Fruit fly (Drosophila melanogaster) whole organism, wandering third instar larva: Measurements from ENCODE around the gene Nep6.
A peak's percentile ranks its signal among the peaks of the same experiment; 100 is the strongest.

Experiments
- Abd-B ChIP-seq: fragments of >200 bp; optimal IDR thresholded peaks from 2 replicates; lab custom pipeline; 2017; ENCODE audit warnings: missing biosample characterization, missing genetic modification characterization
- CG32264 ChIP-seq: fragments of 200-800 bp; sonication (Bioruptor generic); optimal IDR thresholded peaks from 2 replicates; lab custom pipeline; 2016; ENCODE audit warnings: missing biosample characterization, missing genetic modification characterization
- CG9705 ChIP-seq: fragments of 200-800 bp; sonication (Bioruptor generic); optimal IDR thresholded peaks from 2 replicates; lab custom pipeline; 2018; ENCODE audit warnings: missing biosample characterization, mild to moderate bottlenecking, missing genetic modification characterization
- CrebA ChIP-seq: fragments of 200-800 bp; sonication (Bioruptor generic); optimal IDR thresholded peaks from 2 replicates; lab custom pipeline; 2016; ENCODE audit warnings: missing biosample characterization, mild to moderate bottlenecking, missing genetic modification characterization, borderline replicate concordance
- Dfd ChIP-seq: fragments of >200 bp; optimal IDR thresholded peaks from 2 replicates; lab custom pipeline; 2017; ENCODE audit warnings: missing biosample characterization, missing genetic modification characterization
- Dif ChIP-seq: fragments of 200-275, 200-300 bp; sonication (Bioruptor generic); optimal IDR thresholded peaks from 2 replicates; lab custom pipeline; 2018; ENCODE audit warnings: missing biosample characterization, missing genetic modification characterization; ENCODE audit not compliant: partially characterized antibody
- GATAd ChIP-seq: sonication (Bioruptor generic); optimal IDR thresholded peaks from 2 replicates; lab custom pipeline; 2016; ENCODE audit warnings: missing biosample characterization, missing genetic modification characterization
- HLH106 ChIP-seq: fragments of 200-800 bp; optimal IDR thresholded peaks from 3 replicates; lab custom pipeline; 2019; ENCODE audit warnings: missing biosample characterization, mild to moderate bottlenecking, missing genetic modification characterization, moderate library complexity
- Hnf4 ChIP-seq: fragments of 200-800 bp; sonication (Bioruptor generic); optimal IDR thresholded peaks from 2 replicates; lab custom pipeline; 2016; ENCODE audit warnings: missing biosample characterization, mild to moderate bottlenecking, missing genetic modification characterization
- Hr78 ChIP-seq: fragments of >200 bp; optimal IDR thresholded peaks from 2 replicates; lab custom pipeline; 2017; ENCODE audit warnings: missing biosample characterization, missing genetic modification characterization
- Hr83 ChIP-seq: fragments of 200-300 bp; sonication (Bioruptor generic); optimal IDR thresholded peaks from 2 replicates; lab custom pipeline; 2016; ENCODE audit warnings: missing biosample characterization, mild to moderate bottlenecking, missing genetic modification characterization, moderate library complexity; ENCODE audit not compliant: poor library complexity, severe bottlenecking
- Jra ChIP-seq: sonication (Bioruptor generic); optimal IDR thresholded peaks from 2 replicates; lab custom pipeline; 2016; ENCODE audit warnings: missing biosample characterization, missing genetic modification characterization
- Mio ChIP-seq: sonication (Bioruptor generic); optimal IDR thresholded peaks from 2 replicates; lab custom pipeline; 2016; ENCODE audit warnings: missing biosample characterization, missing genetic modification characterization
- Myc ChIP-seq: fragments of >200 bp; optimal IDR thresholded peaks from 2 replicates; lab custom pipeline; 2017
- N ChIP-seq: fragments of >200 bp; optimal IDR thresholded peaks from 2 replicates; lab custom pipeline; 2018; ENCODE audit warnings: missing biosample characterization, missing external identifiers, missing genetic modification characterization
- OdsH ChIP-seq: fragments of 200-800 bp; sonication (Bioruptor generic); optimal IDR thresholded peaks from 2 replicates; lab custom pipeline; 2016; ENCODE audit warnings: missing biosample characterization, mild to moderate bottlenecking, missing genetic modification characterization
- Rel ChIP-seq, 2 experiments: fragments of 200-800 bp; sonication (Bioruptor generic) in 1 of 2; optimal IDR thresholded peaks; 2 replicates in 1 of 2; 3 replicates in 1 of 2; lab custom pipeline; 2016 to 2019; ENCODE audit warnings: mild to moderate bottlenecking in 2 of 2, missing biosample characterization in 2 of 2, missing genetic modification characterization in 2 of 2, moderate library complexity in 1 of 2
- Sp1 ChIP-seq: fragments of 200-800 bp; sonication (Bioruptor generic); optimal IDR thresholded peaks from 3 replicates; lab custom pipeline; 2019; ENCODE audit warnings: missing biosample characterization, mild to moderate bottlenecking, missing genetic modification characterization, moderate library complexity
- Vsx2 ChIP-seq: fragments of 200-300, 225-300 bp; sonication (Bioruptor generic); optimal IDR thresholded peaks from 2 replicates; lab custom pipeline; 2018; ENCODE audit warnings: missing biosample characterization, missing genetic modification characterization; ENCODE audit not compliant: partially characterized antibody
- br ChIP-seq: fragments of 200-800 bp; sonication (Bioruptor generic); optimal IDR thresholded peaks from 2 replicates; lab custom pipeline; 2016; ENCODE audit warnings: missing biosample characterization, missing genetic modification characterization
- brk ChIP-seq: fragments of 200-800 bp; sonication (Bioruptor generic); optimal IDR thresholded peaks from 2 replicates; lab custom pipeline; 2016; ENCODE audit warnings: missing biosample characterization, mild to moderate bottlenecking, missing genetic modification characterization
- dl ChIP-seq, 2 experiments: fragments of 175-275, 200-275 bp in 1 of 2; fragments of 200-275 bp in 1 of 2; sonication (Bioruptor generic); optimal IDR thresholded peaks; lab custom pipeline; 2018; ENCODE audit warnings: mild to moderate bottlenecking in 2 of 2, missing biosample characterization in 2 of 2, missing genetic modification characterization in 2 of 2, moderate library complexity in 2 of 2; ENCODE audit not compliant: partially characterized antibody in 2 of 2, insufficient read depth in 1 of 2
- dmrt93B ChIP-seq: fragments of 200-800 bp; sonication (Bioruptor generic); optimal IDR thresholded peaks from 2 replicates; lab custom pipeline; 2018; ENCODE audit warnings: missing biosample characterization, mild to moderate bottlenecking, missing genetic modification characterization
- dsf ChIP-seq: sonication (Bioruptor generic); optimal IDR thresholded peaks from 2 replicates; lab custom pipeline; 2016; ENCODE audit warnings: missing biosample characterization, missing genetic modification characterization, borderline replicate concordance
- ey ChIP-seq: fragments of 200-800 bp; sonication (Bioruptor generic); optimal IDR thresholded peaks from 2 replicates; lab custom pipeline; 2016; ENCODE audit warnings: missing biosample characterization, missing genetic modification characterization
- foxo ChIP-seq, 2 experiments: fragments of 200-800 bp; sonication (Bioruptor generic); optimal IDR thresholded peaks; 2 replicates in 1 of 2; 3 replicates in 1 of 2; lab custom pipeline; 2016 to 2017; ENCODE audit warnings: missing biosample characterization in 2 of 2, missing genetic modification characterization in 2 of 2
- fru ChIP-seq: fragments of 200-800 bp; sonication (Bioruptor generic); optimal IDR thresholded peaks from 3 replicates; lab custom pipeline; 2016; ENCODE audit warnings: missing biosample characterization, mild to moderate bottlenecking, missing genetic modification characterization
- h ChIP-seq: fragments of 200-800 bp; sonication (Bioruptor generic); optimal IDR thresholded peaks from 3 replicates; lab custom pipeline; 2016; ENCODE audit warnings: missing biosample characterization, mild to moderate bottlenecking, missing genetic modification characterization
- jim ChIP-seq: fragments of 175-275, 200-325 bp; sonication (Bioruptor generic); optimal IDR thresholded peaks from 2 replicates; lab custom pipeline; 2016; ENCODE audit warnings: missing biosample characterization, mild to moderate bottlenecking, missing genetic modification characterization
- lola ChIP-seq: fragments of >200 bp; optimal IDR thresholded peaks from 2 replicates; lab custom pipeline; 2017; ENCODE audit warnings: missing biosample characterization, missing genetic modification characterization
- pan ChIP-seq: fragments of >200 bp; optimal IDR thresholded peaks from 2 replicates; lab custom pipeline; 2017
- psq ChIP-seq: fragments of 200-800 bp; sonication (Bioruptor generic); optimal IDR thresholded peaks from 3 replicates; lab custom pipeline; 2017; ENCODE audit warnings: missing biosample characterization, mild to moderate bottlenecking, missing genetic modification characterization, moderate library complexity
- rgr ChIP-seq: fragments of 200-800 bp; sonication (Bioruptor generic); optimal IDR thresholded peaks from 3 replicates; lab custom pipeline; 2016; ENCODE audit warnings: missing biosample characterization, mild to moderate bottlenecking, missing genetic modification characterization
- sage ChIP-seq: fragments of 200-800 bp; sonication (Bioruptor generic); optimal IDR thresholded peaks from 2 replicates; lab custom pipeline; 2016; ENCODE audit warnings: missing biosample characterization, mild to moderate bottlenecking, missing genetic modification characterization
- sv ChIP-seq: fragments of 200-800 bp; sonication (Bioruptor generic); optimal IDR thresholded peaks from 3 replicates; lab custom pipeline; 2016; ENCODE audit warnings: missing biosample characterization, missing genetic modification characterization
- tai ChIP-seq: sonication (Bioruptor generic); optimal IDR thresholded peaks from 2 replicates; lab custom pipeline; 2016; ENCODE audit warnings: missing biosample characterization, missing genetic modification characterization
- usp ChIP-seq: fragments of >200 bp; optimal IDR thresholded peaks from 2 replicates; lab custom pipeline; 2017; ENCODE audit warnings: missing biosample characterization, missing genetic modification characterization
- woc ChIP-seq: sonication (Bioruptor generic); optimal IDR thresholded peaks from 2 replicates; lab custom pipeline; 2016; ENCODE audit warnings: missing biosample characterization, mild to moderate bottlenecking, missing genetic modification characterization

The Nep6 gene

dm6 chrX:12753602-12754347, 47.7 kb upstream of the Nep6 start:
- no peak for TF ChIP-seq HLH106
- no peak for TF ChIP-seq ey
- TF ChIP-seq Abd-B = no peak
- no peak for TF ChIP-seq Jra
- TF ChIP-seq CG9705 = peak; percentile 40
- no peak for TF ChIP-seq Hr78 (GFP tag; lab: Kevin White, UChicago)
- TF ChIP-seq Rel (GFP tag; optimal IDR thresholded peaks at IDR 0.05; lab: Kevin White, UChicago) = no peak
- TF ChIP-seq Rel (tag; optimal IDR thresholded peaks at IDR 0.05; lab: Kevin White, UChicago) = peak; percentile 100
- TF ChIP-seq dmrt93B (GFP tag; lab: Kevin White, UChicago) = no peak
- peak; percentile 78 for TF ChIP-seq Sp1 (GFP tag; lab: Kevin White, UChicago)
- TF ChIP-seq h (GFP tag; lab: Kevin White, UChicago) = no peak
- no peak for TF ChIP-seq rgr (GFP tag; lab: Kevin White, UChicago)
- no peak for TF ChIP-seq OdsH (GFP tag; lab: Kevin White, UChicago)
- TF ChIP-seq dl (GFP tag; optimal IDR thresholded peaks at IDR 0.05; lab: Kevin White, UChicago; ENCODE audit: insufficient read depth in 1 of 2, partially characterized antibody in 2 of 2) = peak in 1 of 2 experiments; percentile 25
- TF ChIP-seq CG32264 (GFP tag; lab: Kevin White, UChicago) = no peak
- TF ChIP-seq Hnf4 (GFP tag; lab: Kevin White, UChicago) = peak; percentile 68
- TF ChIP-seq GATAd (GFP tag; lab: Kevin White, UChicago) = no peak
- no peak for TF ChIP-seq sv (GFP tag; lab: Kevin White, UChicago)
- TF ChIP-seq fru (GFP tag; lab: Kevin White, UChicago) = no peak
- TF ChIP-seq CrebA = peak; percentile 27
- TF ChIP-seq Hr83 = peak; percentile 36
- peak; percentile 99 for TF ChIP-seq psq (GFP tag; lab: Kevin White, UChicago)
- TF ChIP-seq pan (lab: Kevin White, UChicago) = no peak
- TF ChIP-seq woc (GFP tag; lab: Kevin White, UChicago) = no peak
- TF ChIP-seq Myc (lab: Kevin White, UChicago) = no peak
- TF ChIP-seq Dif (GFP tag; lab: Kevin White, UChicago) = peak; percentile 12
- peak in 1 of 2 experiments; percentile 15 for TF ChIP-seq foxo (GFP tag; optimal IDR thresholded peaks at IDR 0.05; lab: Kevin White, UChicago)
- no peak for TF ChIP-seq usp
- TF ChIP-seq tai (GFP tag; lab: Kevin White, UChicago) = no peak
- TF ChIP-seq Vsx2 = peak; percentile 47
- no peak for TF ChIP-seq dsf
- TF ChIP-seq lola (GFP tag; lab: Kevin White, UChicago) = no peak
- no peak for TF ChIP-seq Dfd
- no peak for TF ChIP-seq N (GFP tag; lab: Kevin White, UChicago)
- TF ChIP-seq sage (GFP tag; lab: Kevin White, UChicago) = no peak
- TF ChIP-seq brk = no peak
- TF ChIP-seq br = no peak
- TF ChIP-seq Mio = no peak
- TF ChIP-seq jim (GFP tag; lab: Kevin White, UChicago) = peak; percentile 94

dm6 chrX:12754348-12754733, 47.1 kb upstream of the Nep6 start:
- TF ChIP-seq psq (GFP tag; lab: Kevin White, UChicago) (peak; percentile 96), Hr78 (GFP tag; lab: Kevin White, UChicago) (no peak), Rel (GFP tag; optimal IDR thresholded peaks at IDR 0.05; lab: Kevin White, UChicago) (peak; percentile 88), Rel (tag; optimal IDR thresholded peaks at IDR 0.05; lab: Kevin White, UChicago) (no peak), dsf (peak; percentile 81), OdsH (GFP tag; lab: Kevin White, UChicago) (peak; percentile 98), dl (GFP tag; optimal IDR thresholded peaks at IDR 0.05; lab: Kevin White, UChicago; ENCODE audit: insufficient read depth in 1 of 2, partially characterized antibody in 2 of 2) (no peak), CG9705 (peak; percentile 79), GATAd (GFP tag; lab: Kevin White, UChicago) (peak; percentile 89), h (GFP tag; lab: Kevin White, UChicago) (peak; percentile 98), jim (GFP tag; lab: Kevin White, UChicago) (peak; percentile 70), tai (GFP tag; lab: Kevin White, UChicago) (peak; percentile 92), Sp1 (GFP tag; lab: Kevin White, UChicago) (peak; percentile 91), brk (peak; percentile 94), Vsx2 (no peak), Abd-B (no peak), HLH106 (peak; percentile 97), ey (peak; percentile 98), Hnf4 (GFP tag; lab: Kevin White, UChicago) (peak; percentile 97), Mio (peak; percentile 79), fru (GFP tag; lab: Kevin White, UChicago) (peak; percentile 98), N (GFP tag; lab: Kevin White, UChicago) (no peak), dmrt93B (GFP tag; lab: Kevin White, UChicago) (peak; percentile 95), Hr83 (peak; percentile 55), Myc (lab: Kevin White, UChicago) (no peak), CrebA (peak; percentile 92), br (peak; percentile 96), lola (GFP tag; lab: Kevin White, UChicago) (no peak), Dif (GFP tag; lab: Kevin White, UChicago) (no peak), sage (GFP tag; lab: Kevin White, UChicago) (peak; percentile 93), Jra (peak; percentile 88), foxo (GFP tag; optimal IDR thresholded peaks at IDR 0.05; lab: Kevin White, UChicago) (peak; percentile 78 to 99), woc (GFP tag; lab: Kevin White, UChicago) (peak; percentile 91), rgr (GFP tag; lab: Kevin White, UChicago) (peak; percentile 98), CG32264 (GFP tag; lab: Kevin White, UChicago) (peak; percentile 89), sv (GFP tag; lab: Kevin White, UChicago) (peak; percentile 94), usp (no peak)
